Fruit fly (Drosophila melanogaster): ENCODE results near the gene CG12520.

DNA sequence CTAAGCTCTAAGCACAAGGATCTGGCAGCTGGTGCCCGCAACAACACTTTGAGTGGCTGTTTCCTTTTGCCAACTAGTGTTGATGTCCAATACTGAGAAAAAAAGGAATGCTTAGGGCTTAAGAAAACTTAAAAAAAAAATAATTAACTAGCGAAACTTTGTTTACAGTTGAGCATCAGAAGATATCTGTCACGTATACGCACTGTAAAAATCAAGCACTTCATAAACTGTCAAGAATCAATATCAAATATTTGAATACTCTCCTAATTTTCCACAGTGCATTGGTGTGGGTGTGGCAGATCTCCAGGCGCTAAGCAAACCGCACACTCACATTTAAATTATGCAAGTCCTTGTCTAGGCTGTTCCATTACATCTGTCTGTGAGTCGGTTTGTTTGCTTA, 28.3 kb downstream of the CG12520 start:
- TF ChIP-seq Dfd (GFP tag; optimal IDR thresholded peaks at IDR 0.05) = no peak
- TF ChIP-seq rgr (GFP tag; optimal IDR thresholded peaks at IDR 0.05) = no peak
- no peak for TF ChIP-seq Abd-B (GFP tag; optimal IDR thresholded peaks at IDR 0.05)
- no peak for TF ChIP-seq usp (GFP tag; optimal IDR thresholded peaks at IDR 0.05)
- TF ChIP-seq Myc (optimal IDR thresholded peaks at IDR 0.05) = no peak
- no peak for TF ChIP-seq lola (GFP tag; optimal IDR thresholded peaks at IDR 0.05)
- TF ChIP-seq dmrt93B (GFP tag; optimal IDR thresholded peaks at IDR 0.05) = no peak
- no peak for TF ChIP-seq Hr83 (GFP tag; optimal IDR thresholded peaks at IDR 0.05; ENCODE audit: poor library complexity, severe bottlenecking)
- TF ChIP-seq CG9705 (GFP tag; optimal IDR thresholded peaks at IDR 0.05) = no peak
- TF ChIP-seq sv (GFP tag; optimal IDR thresholded peaks at IDR 0.05) = no peak
- TF ChIP-seq Jra (GFP tag; optimal IDR thresholded peaks at IDR 0.05) = no peak
- no peak for TF ChIP-seq Hr78 (GFP tag; optimal IDR thresholded peaks at IDR 0.05)
- no peak for TF ChIP-seq tai (GFP tag; optimal IDR thresholded peaks at IDR 0.05)

Data from whole organism, wandering third instar larva.